Worm (Caenorhabditis elegans): ENCODE results near the gene cit-1.1.

- TF ChIP-seq unc-62 (GFP tag; optimal IDR thresholded peaks at IDR 0.05) = no peak
- TF ChIP-seq jun-1 (tag; optimal IDR thresholded peaks at IDR 0.05) = no peak
- TF ChIP-seq nhr-11 (tag; optimal IDR thresholded peaks at IDR 0.05) = no peak
- TF ChIP-seq aly-2 (tag; optimal IDR thresholded peaks at IDR 0.05) = no peak
- TF ChIP-seq tbx-2 (tag; optimal IDR thresholded peaks at IDR 0.05) = no peak
- TF ChIP-seq nhr-43 (tag; optimal IDR thresholded peaks at IDR 0.05; ENCODE audit: poor library complexity, severe bottlenecking) = no peak
- TF ChIP-seq nhr-76 (tag; optimal IDR thresholded peaks at IDR 0.05) = no peak
- TF ChIP-seq nhr-237 (tag; optimal IDR thresholded peaks at IDR 0.05) = no peak
- TF ChIP-seq lin-39 (tag; optimal IDR thresholded peaks at IDR 0.05) = no peak
- TF ChIP-seq lsy-12 (tag; optimal IDR thresholded peaks at IDR 0.05) = no peak
- TF ChIP-seq nhr-67 (tag; optimal IDR thresholded peaks at IDR 0.05) = no peak
- no peak for TF ChIP-seq pha-4 (tag; optimal IDR thresholded peaks at IDR 0.05)
- no peak for TF ChIP-seq fkh-2 (tag; optimal IDR thresholded peaks at IDR 0.05)
- TF ChIP-seq egl-27 (tag; optimal IDR thresholded peaks at IDR 0.05) = no peak
Observed at ce11 chrIII:8045734-8046133, 36.1 kb upstream of the cit-1.1 start, which contains the start of gene K12H4.3.

All from whole organism, L3 larva.